Worm (Caenorhabditis elegans): ENCODE measurements around the gene ubc-20.

ubc-20 gene

ce11 chrIII:227033-227432, 38.4 kb downstream of the ubc-20 start:
- no peak for TF ChIP-seq aly-2 (tag; optimal IDR thresholded peaks at IDR 0.05)
- no peak for TF ChIP-seq mdl-1 (tag; optimal IDR thresholded peaks at IDR 0.05)
- no peak for TF ChIP-seq Y55F3AM.14 (GFP tag; optimal IDR thresholded peaks at IDR 0.05)
- no peak for TF ChIP-seq gmeb-1 (tag; optimal IDR thresholded peaks at IDR 0.05)
- TF ChIP-seq elt-1 (tag; optimal IDR thresholded peaks at IDR 0.05) = no peak
- TF ChIP-seq ZK546.5 (tag; optimal IDR thresholded peaks at IDR 0.05) = no peak
- no peak for TF ChIP-seq lsy-2 (tag; optimal IDR thresholded peaks at IDR 0.05)
- no peak for TF ChIP-seq nhr-237 (tag; optimal IDR thresholded peaks at IDR 0.05)
- no peak for TF ChIP-seq nhr-21 (tag; optimal IDR thresholded peaks at IDR 0.05)
- TF ChIP-seq nhr-129 (tag; optimal IDR thresholded peaks at IDR 0.05) = no peak
- no peak for TF ChIP-seq nhr-23 (tag; optimal IDR thresholded peaks at IDR 0.05)
- no peak for TF ChIP-seq ama-1 (optimal IDR thresholded peaks at IDR 0.05)
- TF ChIP-seq F13H6.1 (tag; optimal IDR thresholded peaks at IDR 0.05) = no peak
- no peak for TF ChIP-seq egl-27 (tag; optimal IDR thresholded peaks at IDR 0.05)
- no peak for TF ChIP-seq lin-13 (GFP tag; optimal IDR thresholded peaks at IDR 0.05)

ce11 chrIII:230129-230528, 41.5 kb downstream of the ubc-20 start, which contains the start of gene hpo-38:
Gene hpo-38 (plus strand): TSS chrIII:230429.
- TF ChIP-seq nhr-129 (tag; optimal IDR thresholded peaks at IDR 0.05) = no peak
- no peak for TF ChIP-seq lsy-2 (tag; optimal IDR thresholded peaks at IDR 0.05)
- no peak for TF ChIP-seq lin-39 (tag; optimal IDR thresholded peaks at IDR 0.05)
- no peak for TF ChIP-seq nhr-21 (tag; optimal IDR thresholded peaks at IDR 0.05)
- no peak for TF ChIP-seq sem-4 (tag; optimal IDR thresholded peaks at IDR 0.05)
- TF ChIP-seq mbf-1 (tag; optimal IDR thresholded peaks at IDR 0.05) = no peak
- TF ChIP-seq zag-1 (tag; optimal IDR thresholded peaks at IDR 0.05) = no peak
- TF ChIP-seq sma-9 (GFP tag; optimal IDR thresholded peaks at IDR 0.05) = no peak
- no peak for TF ChIP-seq sma-9 (tag; optimal IDR thresholded peaks at IDR 0.05)
- TF ChIP-seq alr-1 (tag; optimal IDR thresholded peaks at IDR 0.05) = no peak
- TF ChIP-seq nhr-77 (tag; optimal IDR thresholded peaks at IDR 0.05) = no peak
- TF ChIP-seq nhr-12 (tag; optimal IDR thresholded peaks at IDR 0.05) = no peak
- TF ChIP-seq skn-1 (tag; optimal IDR thresholded peaks at IDR 0.05) = no peak
- TF ChIP-seq sma-3 (GFP tag; optimal IDR thresholded peaks at IDR 0.05) = no peak

ce11 chrIII:235115-235514, 46.5 kb downstream of the ubc-20 start:
- peak; percentile 64 to 79 for TF ChIP-seq lsy-2 (tag; optimal IDR thresholded peaks at IDR 0.05)
- no peak for TF ChIP-seq mab-5 (tag; optimal IDR thresholded peaks at IDR 0.05)
- no peak for TF ChIP-seq nhr-12 (tag; optimal IDR thresholded peaks at IDR 0.05)
- no peak for TF ChIP-seq sem-4 (tag; optimal IDR thresholded peaks at IDR 0.05)
- TF ChIP-seq Y55F3AM.14 (GFP tag; optimal IDR thresholded peaks at IDR 0.05) = peak; percentile 64
- TF ChIP-seq C34F6.9 (tag; optimal IDR thresholded peaks at IDR 0.05) = peak; percentile 53
- TF ChIP-seq gmeb-1 (tag; optimal IDR thresholded peaks at IDR 0.05) = peak; percentile 63
- peak; percentile 44 for TF ChIP-seq nhr-129 (tag; optimal IDR thresholded peaks at IDR 0.05)
- peak; percentile 16 for TF ChIP-seq nhr-25 (tag; optimal IDR thresholded peaks at IDR 0.05)
- no peak for TF ChIP-seq nhr-6 (tag; optimal IDR thresholded peaks at IDR 0.05)
- TF ChIP-seq nhr-21 (tag; optimal IDR thresholded peaks at IDR 0.05) = peak; percentile 47
- TF ChIP-seq crh-2 (tag; optimal IDR thresholded peaks at IDR 0.05) = peak; percentile 48
- TF ChIP-seq ZK546.5 (tag; optimal IDR thresholded peaks at IDR 0.05) = no peak
- TF ChIP-seq lin-13 (GFP tag; optimal IDR thresholded peaks at IDR 0.05) = peak; percentile 39
- peak; percentile 62 for TF ChIP-seq F13H6.1 (tag; optimal IDR thresholded peaks at IDR 0.05)
- TF ChIP-seq unc-55 (GFP tag; optimal IDR thresholded peaks at IDR 0.05) = peak; percentile 48
- no peak for TF ChIP-seq mbf-1 (tag; optimal IDR thresholded peaks at IDR 0.05)
- TF ChIP-seq ztf-4 (tag; optimal IDR thresholded peaks at IDR 0.05) = peak; percentile 44
- peak; percentile 17 for TF ChIP-seq R02D3.7 (tag; optimal IDR thresholded peaks at IDR 0.05)
- TF ChIP-seq dmd-4 (tag; optimal IDR thresholded peaks at IDR 0.05) = no peak
- TF ChIP-seq lin-11 (tag; optimal IDR thresholded peaks at IDR 0.05) = peak; percentile 32
- no peak for TF ChIP-seq unc-62 (GFP tag; optimal IDR thresholded peaks at IDR 0.05)
- TF ChIP-seq zag-1 (tag; optimal IDR thresholded peaks at IDR 0.05) = no peak

- TF ChIP-seq F13H6.1 (tag; optimal IDR thresholded peaks at IDR 0.05) (no peak), C34F6.9 (tag; optimal IDR thresholded peaks at IDR 0.05) (no peak), unc-55 (GFP tag; optimal IDR thresholded peaks at IDR 0.05) (no peak), gmeb-1 (tag; optimal IDR thresholded peaks at IDR 0.05) (no peak), alr-1 (tag; optimal IDR thresholded peaks at IDR 0.05) (no peak), elt-3 (tag; optimal IDR thresholded peaks at IDR 0.05) (no peak)
These were observed 46.9 kb downstream of the ubc-20 start, which contains the start of gene hpo-29 for ce11 chrIII:235544-235943. Gene hpo-29 (plus strand): TSS chrIII:235844.
